Worm (Caenorhabditis elegans) whole organism, midembryonic: Measurements from ENCODE around the gene hlh-26.

Source experiments
- T22C8.4 ChIP-seq: fragments of 200-800 bp; sonication (Bioruptor generic); IDR thresholded peaks from 2 replicates; pipeline ENCODE4 v1.3.6; 2022; ENCODE audit warnings: missing genetic modification characterization, missing compliant biosample characterization
- cog-1 ChIP-seq: sonication (generic microtip); optimal IDR thresholded peaks from 2 replicates; lab custom pipeline; 2016; ENCODE audit warnings: missing genetic modification characterization, missing compliant biosample characterization
- flt-1 ChIP-seq: fragments of 200-800 bp; sonication (Bioruptor generic); IDR thresholded peaks from 2 replicates; pipeline ENCODE4 v1.3.6; 2022; ENCODE audit warnings: missing genetic modification characterization, missing compliant biosample characterization
- klf-2 ChIP-seq: fragments of 200-800 bp; sonication (Bioruptor generic); conservative IDR thresholded peaks from 2 replicates; pipeline ENCODE4 v1.3.6; 2022; ENCODE audit warnings: missing genetic modification reagents, missing genetic modification characterization, missing compliant biosample characterization
- med-1 ChIP-seq: sonication (generic microtip); optimal IDR thresholded peaks from 2 replicates; lab custom pipeline; 2017; ENCODE audit warnings: missing genetic modification characterization, mild to moderate bottlenecking, missing compliant biosample characterization, antibody characterized with exemption, missing genetic modification reagents; ENCODE audit not compliant: insufficient read depth
- ref-1 ChIP-seq: fragments of 200-800 bp; sonication (Bioruptor generic); conservative IDR thresholded peaks from 2 replicates; pipeline ENCODE4 v1.3.6; 2022; ENCODE audit warnings: missing genetic modification reagents, missing genetic modification characterization, missing compliant biosample characterization
- tab-1 ChIP-seq: fragments of 200-800 bp; sonication (Bioruptor generic); IDR thresholded peaks from 2 replicates; pipeline ENCODE4 v1.3.6; 2022; ENCODE audit warnings: missing genetic modification characterization, missing compliant biosample characterization
- ztf-23 ChIP-seq: fragments of 200-800 bp; sonication (Bioruptor generic); IDR thresholded peaks from 2 replicates; pipeline ENCODE4 v1.3.6; 2022; ENCODE audit warnings: missing genetic modification reagents, missing genetic modification characterization, missing compliant biosample characterization
- ztf-29 ChIP-seq: fragments of 200-800 bp; sonication (Bioruptor generic); IDR thresholded peaks from 2 replicates; pipeline ENCODE4 v1.3.6; 2022; ENCODE audit warnings: missing genetic modification reagents, missing genetic modification characterization, missing compliant biosample characterization

The hlh-26 gene

DNA sequence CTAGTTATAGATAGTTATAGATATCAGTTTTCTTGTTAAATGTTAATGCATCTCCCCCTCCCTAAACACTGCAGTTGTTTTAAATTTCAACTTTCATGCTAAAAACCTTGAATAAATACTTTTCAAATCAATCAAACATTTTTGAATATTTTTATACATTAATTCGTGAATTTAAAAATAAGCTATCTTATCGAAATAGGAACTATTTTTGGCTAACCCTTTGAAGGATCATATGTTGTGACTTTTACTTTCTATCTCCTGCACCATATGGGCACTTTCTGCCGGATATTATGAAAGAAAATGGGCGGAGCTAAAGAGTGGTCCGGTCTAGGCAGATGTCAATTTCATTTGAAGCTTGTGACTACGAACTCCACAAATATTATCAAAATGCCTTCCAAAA, 10.9 kb downstream of the hlh-26 start, which contains the start of gene ZK177.11:
ZK177.11 (plus strand) TSS at position 301 of the 400 bp plus-strand sequence.
- TF ChIP-seq tab-1 (GFP tag; lab: Robert Waterston, UW) = no peak
- TF ChIP-seq cog-1 = no peak
- no peak for TF ChIP-seq ztf-29 (GFP tag; lab: Robert Waterston, UW)
- no peak for TF ChIP-seq ref-1 (GFP tag; lab: Robert Waterston, UW)
- no peak for TF ChIP-seq klf-2
- no peak for TF ChIP-seq med-1 (GFP tag; lab: Kevin White, UChicago)
- TF ChIP-seq flt-1 = no peak
- TF ChIP-seq T22C8.4 (GFP tag; lab: Robert Waterston, UW) = no peak
- no peak for TF ChIP-seq ztf-23 (GFP tag; lab: Robert Waterston, UW)

DNA sequence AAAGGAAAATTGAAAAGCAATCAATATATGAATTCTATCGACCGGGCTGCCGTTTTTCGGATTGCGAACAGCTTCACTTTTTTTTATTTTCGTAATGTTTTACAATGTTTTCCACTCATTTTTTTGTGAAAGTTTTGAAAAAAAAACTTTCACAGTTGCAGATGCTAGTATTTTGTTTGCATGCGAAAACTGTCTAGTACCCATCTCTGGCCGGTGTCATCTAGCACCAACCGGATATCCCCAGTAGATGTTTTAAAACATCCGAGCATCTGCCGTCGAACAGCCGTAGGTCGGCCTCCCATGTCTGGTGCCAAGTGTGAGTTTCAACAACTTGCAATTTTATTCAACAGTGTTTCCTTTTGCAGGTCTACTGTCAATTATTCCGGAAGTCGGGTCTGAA, 12.1 kb downstream of the hlh-26 start, which contains the start of gene ZK177.12:
ZK177.12 (plus strand) TSS at position 301 of the 400 bp plus-strand sequence.
- TF ChIP-seq tab-1 (GFP tag; lab: Robert Waterston, UW) (no peak), ztf-23 (GFP tag; lab: Robert Waterston, UW) (no peak), cog-1 (no peak), ztf-29 (GFP tag; lab: Robert Waterston, UW) (no peak), T22C8.4 (GFP tag; lab: Robert Waterston, UW) (no peak), ref-1 (GFP tag; lab: Robert Waterston, UW) (no peak), klf-2 (no peak), flt-1 (no peak), med-1 (GFP tag; lab: Kevin White, UChicago) (no peak)

DNA sequence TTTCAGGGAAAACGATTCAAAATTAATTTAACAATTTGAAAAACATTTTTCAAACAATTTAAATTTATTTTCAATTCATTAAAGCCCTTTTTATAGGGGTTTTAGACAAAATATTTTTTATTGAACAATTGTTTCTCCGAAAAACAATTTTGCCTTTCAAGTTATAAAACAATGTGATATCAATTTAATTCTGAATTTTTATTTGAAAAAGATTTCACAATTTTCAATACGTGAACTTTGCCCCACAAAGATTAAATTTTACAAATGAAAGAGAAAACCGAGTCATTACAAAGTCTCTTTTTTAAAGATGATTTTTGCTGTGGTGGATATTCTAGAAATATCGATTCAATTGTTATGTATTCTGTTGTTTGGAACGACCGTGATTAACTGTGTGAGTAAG, 14.6 kb downstream of the hlh-26 start, which contains the start of gene ZK177.2:
ZK177.2 (plus strand) TSS at position 301 of the 400 bp plus-strand sequence.
- TF ChIP-seq T22C8.4 (GFP tag; lab: Robert Waterston, UW) (no peak), ztf-29 (GFP tag; lab: Robert Waterston, UW) (no peak), med-1 (GFP tag; lab: Kevin White, UChicago) (no peak), ztf-23 (GFP tag; lab: Robert Waterston, UW) (no peak), flt-1 (no peak), ref-1 (GFP tag; lab: Robert Waterston, UW) (no peak), tab-1 (GFP tag; lab: Robert Waterston, UW) (no peak), klf-2 (no peak), cog-1 (no peak)

DNA sequence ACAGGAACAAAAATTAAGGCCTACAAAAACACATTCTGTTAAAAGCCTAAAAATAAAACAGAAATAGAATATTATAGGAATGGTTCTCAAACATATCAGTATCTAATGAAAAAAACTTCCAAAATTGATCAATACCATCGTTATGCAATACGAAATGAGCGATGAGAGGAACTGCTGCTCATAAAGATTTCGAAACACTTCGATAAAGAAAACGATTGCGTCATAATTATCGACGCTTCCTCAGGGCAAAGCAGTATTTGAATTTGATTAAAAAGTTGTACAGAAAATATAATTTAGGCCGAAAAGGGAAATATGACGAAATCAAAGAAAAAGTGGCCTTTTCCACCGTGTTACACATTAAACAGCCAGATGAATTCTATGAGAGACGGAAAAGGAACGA, 15.5 kb downstream of the hlh-26 start:
- TF ChIP-seq med-1 (GFP tag; lab: Kevin White, UChicago) (no peak), tab-1 (GFP tag; lab: Robert Waterston, UW) (no peak), ztf-29 (GFP tag; lab: Robert Waterston, UW) (no peak), klf-2 (no peak), cog-1 (no peak), ref-1 (GFP tag; lab: Robert Waterston, UW) (no peak), T22C8.4 (GFP tag; lab: Robert Waterston, UW) (no peak), ztf-23 (GFP tag; lab: Robert Waterston, UW) (no peak), flt-1 (no peak)

DNA sequence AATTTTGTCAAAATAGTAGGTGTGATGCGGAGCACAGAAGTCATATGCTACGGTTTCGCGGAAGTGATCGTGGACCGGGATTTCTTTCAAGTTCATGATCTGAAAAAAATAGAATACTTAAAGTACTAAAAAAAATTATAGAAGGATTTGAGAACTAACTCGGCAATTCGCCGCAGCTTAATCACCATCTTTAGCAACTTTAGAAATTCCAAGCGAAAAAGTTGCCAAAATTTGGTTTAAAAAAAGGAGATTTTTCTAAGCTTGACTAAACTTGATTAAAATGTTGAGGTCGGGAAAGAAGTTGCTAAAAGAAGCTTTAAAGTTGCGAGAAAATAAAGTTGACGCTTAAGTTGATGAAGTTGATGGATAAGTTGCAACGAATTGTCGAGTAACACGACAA, 15.9 kb downstream of the hlh-26 start, which contains the start of gene ZK177.9:
ZK177.9 (minus strand) TSS at position 101 of the 400 bp plus-strand sequence.
- no peak for TF ChIP-seq med-1 (GFP tag; lab: Kevin White, UChicago)
- TF ChIP-seq tab-1 (GFP tag; lab: Robert Waterston, UW) = no peak
- no peak for TF ChIP-seq ref-1 (GFP tag; lab: Robert Waterston, UW)
- TF ChIP-seq ztf-29 (GFP tag; lab: Robert Waterston, UW) = no peak
- TF ChIP-seq klf-2 = no peak
- no peak for TF ChIP-seq flt-1
- no peak for TF ChIP-seq cog-1
- no peak for TF ChIP-seq ztf-23 (GFP tag; lab: Robert Waterston, UW)
- no peak for TF ChIP-seq T22C8.4 (GFP tag; lab: Robert Waterston, UW)

DNA sequence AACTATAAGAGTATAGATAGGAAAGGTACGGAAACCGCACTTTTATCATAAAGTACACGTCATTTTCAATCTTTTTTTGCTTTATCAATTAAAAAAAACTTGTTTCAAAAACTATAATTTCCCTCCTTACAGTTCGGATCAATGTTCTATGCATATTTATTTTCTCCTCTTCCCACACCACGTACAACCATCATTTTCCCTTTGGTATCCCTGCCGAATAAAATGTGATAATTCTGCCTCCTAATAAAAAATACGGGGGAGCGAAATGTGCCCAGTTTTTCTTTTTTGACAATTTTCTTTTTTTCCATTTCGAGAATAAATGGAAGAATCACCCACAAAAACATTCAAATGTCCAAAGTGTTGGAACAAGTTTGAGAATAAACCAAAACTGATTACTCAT, 18.0 kb downstream of the hlh-26 start, which contains the start of gene ZK177.3:
ZK177.3 (plus strand) TSS at position 301 of the 400 bp plus-strand sequence.
- TF ChIP-seq med-1 (GFP tag; lab: Kevin White, UChicago) (no peak), flt-1 (no peak), ztf-29 (GFP tag; lab: Robert Waterston, UW) (no peak)

DNA sequence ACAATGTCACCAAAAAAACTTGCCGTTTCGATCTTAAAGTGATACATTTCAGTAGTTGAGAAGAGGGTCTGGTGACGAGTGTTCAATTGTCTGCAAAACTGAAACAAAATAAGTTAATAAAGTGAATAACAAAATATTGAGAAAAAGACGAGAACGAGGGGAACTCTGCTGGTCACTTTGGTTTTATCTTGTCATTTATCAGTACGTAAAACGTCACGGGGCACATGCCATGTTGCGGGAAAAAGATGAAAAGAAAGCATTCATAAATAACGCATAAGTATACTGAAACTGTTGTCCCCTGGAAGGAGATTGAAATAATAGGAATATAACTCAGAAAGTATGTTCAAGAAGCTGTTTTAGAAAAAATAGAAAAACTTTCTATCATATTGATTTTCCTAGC, 18.7 kb downstream of the hlh-26 start, which contains the start of gene sahd-1:
sahd-1 (minus strand) TSS at position 100 of the 400 bp plus-strand sequence.
- TF ChIP-seq ztf-29 (GFP tag; lab: Robert Waterston, UW) = no peak
- no peak for TF ChIP-seq med-1 (GFP tag; lab: Kevin White, UChicago)
- TF ChIP-seq cog-1 = no peak
- no peak for TF ChIP-seq flt-1
- no peak for TF ChIP-seq ref-1 (GFP tag; lab: Robert Waterston, UW)
- no peak for TF ChIP-seq tab-1 (GFP tag; lab: Robert Waterston, UW)
- TF ChIP-seq klf-2 = no peak
- TF ChIP-seq T22C8.4 (GFP tag; lab: Robert Waterston, UW) = no peak
- TF ChIP-seq ztf-23 (GFP tag; lab: Robert Waterston, UW) = no peak

DNA sequence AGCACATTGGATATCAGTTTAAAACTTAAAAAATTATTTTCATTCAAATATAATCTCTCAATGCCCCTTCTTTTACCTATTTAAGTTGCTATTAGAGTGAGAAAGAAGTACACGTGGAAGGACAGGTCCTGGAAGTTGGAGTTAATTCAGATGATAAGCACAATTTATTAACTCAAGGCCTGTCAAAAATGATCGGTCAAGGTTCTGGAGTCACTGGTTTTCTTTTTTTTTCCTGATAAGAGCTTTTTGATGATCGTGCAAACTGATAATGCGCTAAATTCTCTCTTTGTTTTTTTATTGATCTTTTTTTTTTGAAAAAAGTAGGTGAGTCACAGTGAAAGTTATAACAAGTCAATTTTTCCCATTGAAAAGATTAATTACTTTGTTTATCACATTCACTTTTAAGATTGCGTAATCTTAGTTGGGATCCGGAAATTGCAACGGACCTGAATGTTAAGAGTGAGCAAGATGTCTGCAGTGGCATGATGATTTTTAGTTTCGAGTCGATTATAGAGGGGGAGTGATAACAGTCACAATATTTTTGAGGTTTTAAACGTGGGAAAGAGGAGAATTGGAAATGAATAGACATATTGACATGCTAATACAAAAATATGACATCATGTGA, 21.0 kb downstream of the hlh-26 start:
- TF ChIP-seq ref-1 (GFP tag; lab: Robert Waterston, UW) (no peak), T22C8.4 (GFP tag; lab: Robert Waterston, UW) (no peak), ztf-23 (GFP tag; lab: Robert Waterston, UW) (no peak), med-1 (GFP tag; lab: Kevin White, UChicago) (no peak), tab-1 (GFP tag; lab: Robert Waterston, UW) (no peak), cog-1 (no peak), klf-2 (no peak), ztf-29 (GFP tag; lab: Robert Waterston, UW) (no peak), flt-1 (no peak)
